Fruit fly (Drosophila melanogaster) whole organism, embryonic: Measurements from ENCODE around the gene CG46317.

Source experiments
- Aef1 ChIP-seq: fragments of 200-800 bp; sonication (Bioruptor generic); IDR thresholded peaks from 3 replicates; pipeline ENCODE4 v1.3.6; 2022; ENCODE audit warnings: missing biosample characterization, missing genetic modification characterization
- B-H1 ChIP-seq: fragments of 200-800 bp; sonication (Bioruptor generic); IDR thresholded peaks from 3 replicates; pipeline ENCODE4 v1.3.6; 2022; ENCODE audit warnings: missing biosample characterization, missing genetic modification characterization
- CG11696 ChIP-seq: fragments of 200-800 bp; sonication (Bioruptor generic); IDR thresholded peaks from 2 replicates; pipeline ENCODE4 v1.3.6; 2022; ENCODE audit warnings: missing biosample characterization, missing genetic modification characterization
- CG12155 ChIP-seq: fragments of 200-800 bp; sonication (Bioruptor generic); optimal IDR thresholded peaks from 3 replicates; lab custom pipeline; 2016; ENCODE audit warnings: missing biosample characterization, missing genetic modification characterization
- CG12236 ChIP-seq: fragments of 200-800 bp; sonication (Bioruptor generic); optimal IDR thresholded peaks from 2 replicates; lab custom pipeline; 2016; ENCODE audit warnings: missing biosample characterization, missing genetic modification characterization
- CG12942 ChIP-seq: fragments of 200-800 bp; sonication (Bioruptor generic); optimal IDR thresholded peaks from 3 replicates; lab custom pipeline; 2016; ENCODE audit warnings: missing biosample characterization, missing genetic modification characterization
- CG13775 ChIP-seq: fragments of 200-800 bp; sonication (Bioruptor generic); optimal IDR thresholded peaks from 3 replicates; lab custom pipeline; 2017; ENCODE audit warnings: missing biosample characterization, mild to moderate bottlenecking, missing genetic modification characterization
- CG14441 ChIP-seq: fragments of 200-800 bp; sonication (Bioruptor generic); IDR thresholded peaks from 2 replicates; pipeline ENCODE4 v1.3.6; 2022; ENCODE audit warnings: missing biosample characterization, missing genetic modification characterization
- CG17328 ChIP-seq: fragments of 200-800 bp; sonication (Bioruptor generic); IDR thresholded peaks from 2 replicates; pipeline ENCODE4 v1.3.6; 2022; ENCODE audit warnings: missing biosample characterization, missing genetic modification characterization
- CG18764 ChIP-seq: fragments of 200-800 bp; sonication (Bioruptor generic); optimal IDR thresholded peaks from 3 replicates; lab custom pipeline; 2016; ENCODE audit warnings: missing biosample characterization, missing genetic modification characterization
- CG2120 ChIP-seq: fragments of 200-800 bp; sonication (Bioruptor generic); optimal IDR thresholded peaks from 3 replicates; lab custom pipeline; 2016; ENCODE audit warnings: missing biosample characterization, missing genetic modification characterization
- CG34224 ChIP-seq: fragments of 200-800 bp; sonication (Bioruptor generic); IDR thresholded peaks from 3 replicates; pipeline ENCODE4 v1.3.6; 2022; ENCODE audit warnings: missing biosample characterization, missing genetic modification characterization; ENCODE audit not compliant: partially characterized antibody
- CG34422 ChIP-seq: fragments of 200-800 bp; sonication (Bioruptor generic); IDR thresholded peaks from 3 replicates; pipeline ENCODE4 v1.3.6; 2022; ENCODE audit warnings: missing biosample characterization, missing genetic modification characterization
- CG5245 ChIP-seq: fragments of 200-800 bp; sonication (Bioruptor generic); optimal IDR thresholded peaks from 3 replicates; lab custom pipeline; 2016; ENCODE audit warnings: missing biosample characterization, missing genetic modification characterization
- CG6175 ChIP-seq: fragments of 200-800 bp; sonication (Bioruptor generic); IDR thresholded peaks from 3 replicates; pipeline ENCODE4 v1.3.6; 2022; ENCODE audit warnings: missing biosample characterization, missing genetic modification characterization
- CG6791 ChIP-seq: fragments of 200-800 bp; sonication (Bioruptor generic); IDR thresholded peaks from 3 replicates; pipeline ENCODE4 v1.3.6; 2022; ENCODE audit warnings: missing biosample characterization, missing genetic modification characterization; ENCODE audit not compliant: partially characterized antibody
- CG6813 ChIP-seq: fragments of 200-800 bp; sonication (Bioruptor generic); optimal IDR thresholded peaks from 2 replicates; lab custom pipeline; 2017; ENCODE audit warnings: missing biosample characterization, missing genetic modification characterization, mild to moderate bottlenecking, moderate library complexity, missing genetic modification reagents
- CG6854 ChIP-seq: fragments of 200-800 bp; sonication (Bioruptor generic); optimal IDR thresholded peaks from 3 replicates; lab custom pipeline; 2017; ENCODE audit warnings: missing biosample characterization, mild to moderate bottlenecking, missing genetic modification characterization
- CG7786 ChIP-seq: fragments of 200-800 bp; sonication (Bioruptor generic); optimal IDR thresholded peaks from 2 replicates; lab custom pipeline; 2016; ENCODE audit warnings: missing biosample characterization, missing genetic modification characterization
- CG8290 ChIP-seq, 3 experiments: fragments of 200-800 bp; sonication (Bioruptor generic); optimal IDR thresholded peaks; 2 replicates each; lab custom pipeline; 2016 to 2019; ENCODE audit warnings: missing biosample characterization in 3 of 3, missing genetic modification characterization in 3 of 3, mild to moderate bottlenecking in 2 of 3, moderate library complexity in 1 of 3
- CG9817 ChIP-seq: fragments of 200-800 bp; sonication (Bioruptor generic); optimal IDR thresholded peaks from 2 replicates; lab custom pipeline; 2018; ENCODE audit warnings: missing biosample characterization, mild to moderate bottlenecking, missing genetic modification characterization, moderate library complexity
- D ChIP-seq, 2 experiments: fragments of 200-800 bp in 1 of 2; fragments of >200 bp in 1 of 2; sonication (Bioruptor generic) in 1 of 2; optimal IDR thresholded peaks; 2 replicates in 1 of 2; 3 replicates in 1 of 2; lab custom pipeline; 2017; ENCODE audit warnings: mild to moderate bottlenecking in 1 of 2, missing biosample characterization in 1 of 2, missing genetic modification characterization in 1 of 2, missing genetic modification reagents in 1 of 2
- Dad ChIP-seq: fragments of 200-800 bp; sonication (Bioruptor generic); optimal IDR thresholded peaks from 3 replicates; lab custom pipeline; 2016; ENCODE audit warnings: missing biosample characterization, missing genetic modification characterization
- Dip3 ChIP-seq: fragments of 200-800 bp; sonication (Bioruptor generic); optimal IDR thresholded peaks from 3 replicates; lab custom pipeline; 2016; ENCODE audit warnings: missing biosample characterization, missing genetic modification characterization
- HHEX ChIP-seq: fragments of 200-800 bp; sonication (Bioruptor generic); optimal IDR thresholded peaks from 3 replicates; lab custom pipeline; 2017; ENCODE audit warnings: missing biosample characterization, mild to moderate bottlenecking, missing genetic modification characterization, missing genetic modification reagents
- Hey ChIP-seq: fragments of 200-800 bp; sonication (Bioruptor generic); optimal IDR thresholded peaks from 3 replicates; lab custom pipeline; 2018; ENCODE audit warnings: missing biosample characterization, mild to moderate bottlenecking, missing genetic modification characterization
- MESR4 ChIP-seq: fragments of 200-800 bp; sonication (Bioruptor generic); optimal IDR thresholded peaks from 2 replicates; lab custom pipeline; 2018; ENCODE audit warnings: missing biosample characterization, mild to moderate bottlenecking, missing genetic modification characterization, moderate library complexity
- Nf-YC ChIP-seq: fragments of 200-800 bp; optimal IDR thresholded peaks from 3 replicates; lab custom pipeline; 2019; ENCODE audit warnings: missing biosample characterization, mild to moderate bottlenecking, missing genetic modification characterization, moderate library complexity
- Oaz ChIP-seq: fragments of 200-800 bp; sonication (Bioruptor generic); IDR thresholded peaks from 2 replicates; pipeline ENCODE4 v1.3.6; 2022; ENCODE audit warnings: missing biosample characterization, missing genetic modification characterization
- Optix ChIP-seq: fragments of 200-800 bp; sonication (Bioruptor generic); IDR thresholded peaks from 3 replicates; pipeline ENCODE4 v1.3.6; 2022; ENCODE audit warnings: missing biosample characterization, missing genetic modification characterization
- Ravus ChIP-seq: fragments of 200-800 bp; sonication (Bioruptor generic); IDR thresholded peaks from 2 replicates; pipeline ENCODE4 v1.3.6; 2022; ENCODE audit warnings: missing biosample characterization, missing genetic modification characterization
- al ChIP-seq: fragments of 200-800 bp; sonication (Bioruptor generic); IDR thresholded peaks from 2 replicates; pipeline ENCODE4 v1.3.6; 2022; ENCODE audit warnings: missing biosample characterization, missing genetic modification characterization
- bcd ChIP-seq: fragments of 200-800 bp; sonication (Bioruptor generic); optimal IDR thresholded peaks from 2 replicates; lab custom pipeline; 2017; ENCODE audit warnings: missing biosample characterization, mild to moderate bottlenecking, missing genetic modification characterization
- chif ChIP-seq, 2 experiments: fragments of 200-800 bp; sonication (Bioruptor generic); optimal IDR thresholded peaks; 3 replicates each; lab custom pipeline; 2016; ENCODE audit warnings: missing biosample characterization in 2 of 2, missing genetic modification characterization in 2 of 2
- fd96Cb ChIP-seq: fragments of 200-800 bp; sonication (Bioruptor generic); optimal IDR thresholded peaks from 2 replicates; lab custom pipeline; 2018; ENCODE audit warnings: missing biosample characterization, mild to moderate bottlenecking, missing genetic modification characterization, moderate library complexity
- gcm ChIP-seq: fragments of 200-800 bp; sonication (Bioruptor generic); optimal IDR thresholded peaks from 2 replicates; lab custom pipeline; 2019; ENCODE audit warnings: missing biosample characterization, mild to moderate bottlenecking, missing genetic modification characterization, moderate library complexity
- inv ChIP-seq: fragments of 200-800 bp; sonication (Bioruptor generic); IDR thresholded peaks from 2 replicates; pipeline ENCODE4 v1.3.6; 2022; ENCODE audit warnings: missing biosample characterization, missing genetic modification characterization; ENCODE audit not compliant: partially characterized antibody
- lola ChIP-seq, 3 experiments: fragments of >200 bp in 2 of 3; fragments of 200-800 bp in 1 of 3; sonication (Bioruptor generic) in 1 of 3; optimal IDR thresholded peaks; 2 replicates each; lab custom pipeline; 2017 to 2019; ENCODE audit warnings: missing biosample characterization in 3 of 3, missing genetic modification characterization in 3 of 3, mild to moderate bottlenecking in 1 of 3, moderate library complexity in 1 of 3
- pita ChIP-seq: fragments of 200-800 bp; sonication (Bioruptor generic); optimal IDR thresholded peaks from 2 replicates; lab custom pipeline; 2017; ENCODE audit warnings: missing biosample characterization, mild to moderate bottlenecking, missing genetic modification characterization
- prd ChIP-seq, 3 experiments: fragments of >200 bp in 2 of 3; fragments of 200-800 bp in 1 of 3; sonication (Bioruptor generic) in 1 of 3; optimal IDR thresholded peaks in 2 of 3; IDR thresholded peaks in 1 of 3; 2 replicates in 2 of 3; 3 replicates in 1 of 3; pipeline versions ENCODE4 v1.3.6 to Lab custom; 2017 to 2022; ENCODE audit warnings: missing biosample characterization in 1 of 3, missing genetic modification characterization in 1 of 3
- ranshi ChIP-seq: fragments of 200-800 bp; sonication (Bioruptor generic); IDR thresholded peaks from 2 replicates; pipeline ENCODE4 v1.3.6; 2022; ENCODE audit warnings: missing biosample characterization, missing genetic modification characterization
- ro ChIP-seq: fragments of 200-800 bp; sonication (Bioruptor generic); IDR thresholded peaks from 2 replicates; pipeline ENCODE4 v1.3.6; 2022; ENCODE audit warnings: missing biosample characterization, missing genetic modification characterization
- seq ChIP-seq: fragments of 200-800 bp; sonication (Bioruptor generic); IDR thresholded peaks from 2 replicates; pipeline ENCODE4 v1.3.6; 2022; ENCODE audit warnings: missing biosample characterization, missing genetic modification characterization
- so ChIP-seq: fragments of 200-800 bp; sonication (Bioruptor generic); IDR thresholded peaks from 3 replicates; pipeline ENCODE4 v1.3.6; 2022; ENCODE audit warnings: missing biosample characterization, missing genetic modification characterization
- sob ChIP-seq: fragments of 200-800 bp; sonication (Bioruptor generic); IDR thresholded peaks from 2 replicates; pipeline ENCODE4 v1.3.6; 2022; ENCODE audit warnings: missing biosample characterization, missing genetic modification characterization
- tin ChIP-seq: fragments of 200-800 bp; sonication (Bioruptor generic); optimal IDR thresholded peaks from 3 replicates; lab custom pipeline; 2016; ENCODE audit warnings: missing biosample characterization, missing genetic modification characterization
- wek ChIP-seq: fragments of 200-800 bp; sonication (Bioruptor generic); optimal IDR thresholded peaks from 3 replicates; lab custom pipeline; 2018; ENCODE audit warnings: missing biosample characterization, mild to moderate bottlenecking, missing genetic modification characterization, moderate library complexity
- zfh2 ChIP-seq: fragments of 200-800 bp; sonication (Bioruptor generic); optimal IDR thresholded peaks from 2 replicates; lab custom pipeline; 2016; ENCODE audit warnings: missing biosample characterization, missing genetic modification characterization

The CG46317 gene

dm6 chrX:14247035-14247786 lies 13.8 kb upstream of the CG46317 start, which contains the start of gene mud (continued):
- no peak for TF ChIP-seq CG12236 (GFP tag; lab: Kevin White, UChicago)
- TF ChIP-seq CG13775 (GFP tag; lab: Kevin White, UChicago), result peak; percentile 61
- TF ChIP-seq Nf-YC, result no peak
- TF ChIP-seq Optix (GFP tag; lab: Robert Waterston, UW), result no peak; the same call in 2 of the 3 replicates
- TF ChIP-seq seq, result no peak
- TF ChIP-seq CG6813 (GFP tag; lab: Kevin White, UChicago), result no peak
- TF ChIP-seq B-H1 (GFP tag; lab: Robert Waterston, UW), result peak; percentile 27; the same call in 2 of the 3 replicates
- no peak for TF ChIP-seq CG12155 (GFP tag; lab: Kevin White, UChicago)
- no peak for TF ChIP-seq CG34422
- TF ChIP-seq CG12942 (GFP tag; lab: Kevin White, UChicago), result peak; percentile 3
- no peak for TF ChIP-seq MESR4 (GFP tag; lab: Kevin White, UChicago)
- peak; percentile 54 for TF ChIP-seq wek
- no peak for TF ChIP-seq Oaz (GFP tag; lab: Robert Waterston, UW)
- no peak for TF ChIP-seq ro (GFP tag; lab: Robert Waterston, UW)
- TF ChIP-seq CG5245, result no peak
- peak; percentile 7; the same call in 1 of the 2 replicates for TF ChIP-seq ranshi (GFP tag; lab: Robert Waterston, UW)
- TF ChIP-seq CG14441, result peak; percentile 50; the same call in 1 of the 2 replicates
- no peak for TF ChIP-seq fd96Cb (tag; lab: Kevin White, UChicago)
- no peak for TF ChIP-seq D (optimal IDR thresholded peaks at IDR 0.05; lab: Kevin White, UChicago)
- TF ChIP-seq D (GFP tag; optimal IDR thresholded peaks at IDR 0.05; lab: Kevin White, UChicago), result peak; percentile 5
- peak; percentile 26 for TF ChIP-seq CG2120 (GFP tag; lab: Kevin White, UChicago)
- no peak for TF ChIP-seq Dad (GFP tag; lab: Kevin White, UChicago)
- TF ChIP-seq prd (optimal IDR thresholded peaks at IDR 0.05; lab: Kevin White, UChicago), result no peak
- TF ChIP-seq prd (GFP tag; IDR thresholded peaks at IDR 0.05; lab: Robert Waterston, UW), result peak; percentile 66; the same call in 2 of the 3 replicates
- TF ChIP-seq al (GFP tag; lab: Robert Waterston, UW), result no peak
- no peak for TF ChIP-seq Ravus (GFP tag; lab: Robert Waterston, UW)
- peak; percentile 4 for TF ChIP-seq CG9817 (tag; lab: Kevin White, UChicago)
- TF ChIP-seq lola (GFP tag; optimal IDR thresholded peaks at IDR 0.05; lab: Kevin White, UChicago), result peak in 1 of 3 experiments; percentile 41
- no peak for TF ChIP-seq CG6854 (GFP tag; lab: Kevin White, UChicago)
- peak; percentile 6 for TF ChIP-seq tin
- peak; percentile 78 for TF ChIP-seq CG6791 (GFP tag; lab: Robert Waterston, UW)
- peak; percentile 28; the same call in 1 of the 3 replicates for TF ChIP-seq Aef1 (GFP tag; lab: Robert Waterston, UW)
- TF ChIP-seq sob (GFP tag; lab: Robert Waterston, UW), result peak; percentile 8; the same call in 1 of the 2 replicates
- no peak for TF ChIP-seq CG18764 (GFP tag; lab: Kevin White, UChicago)
- TF ChIP-seq CG7786, result no peak
- no peak for TF ChIP-seq CG6175 (GFP tag; lab: Robert Waterston, UW)
- TF ChIP-seq bcd (GFP tag; lab: Kevin White, UChicago), result peak; percentile 29
- no peak for TF ChIP-seq CG11696
- TF ChIP-seq pita, result no peak
- TF ChIP-seq zfh2 (GFP tag; lab: Kevin White, UChicago), result peak; percentile 20
- 0 out of 3 replicates have a peak, but pooled peaks have one; percentile 48 for TF ChIP-seq CG34224
- no peak for TF ChIP-seq Dip3 (GFP tag; lab: Kevin White, UChicago)
- peak; percentile 56 for TF ChIP-seq inv (GFP tag; lab: Robert Waterston, UW)
- TF ChIP-seq so (GFP tag; lab: Robert Waterston, UW), result no peak
- TF ChIP-seq CG8290 (GFP tag; optimal IDR thresholded peaks at IDR 0.05; lab: Kevin White, UChicago), result no peak
- TF ChIP-seq CG8290 (tag; optimal IDR thresholded peaks at IDR 0.05; lab: Kevin White, UChicago), result no peak
- TF ChIP-seq Hey (tag; lab: Kevin White, UChicago), result no peak
- TF ChIP-seq chif (GFP tag; optimal IDR thresholded peaks at IDR 0.05; lab: Kevin White, UChicago), result no peak
- TF ChIP-seq CG17328 (GFP tag; lab: Robert Waterston, UW), result no peak
- no peak for TF ChIP-seq gcm (GFP tag; lab: Kevin White, UChicago)
- no peak for TF ChIP-seq HHEX
